ENCODE assay signal across 2 fruit fly cellular contexts in genomic region chr2L:13146254-13146653, dm6.
TF ChIP-seq lines count a peak whose summit lies in the region.

No protein-coding gene starts in this region.

TF ChIP-seq in whole organism, prepupa, 60 proteins besides CTCF, POLR2A, EP300 and RAD21 (continued from another document):
- peak; percentile 27 for TF ChIP-seq topi (GFP tag; optimal IDR thresholded peaks at IDR 0.05; lab: Kevin White, UChicago)
- TF ChIP-seq spab (GFP tag; optimal IDR thresholded peaks at IDR 0.05; lab: Kevin White, UChicago): peak; percentile 71
- no peak for TF ChIP-seq vri (GFP tag; optimal IDR thresholded peaks at IDR 0.05; lab: Kevin White, UChicago)
- peak; percentile 48 for TF ChIP-seq Eip78C (GFP tag; lab: Kevin White, UChicago)
- peak; percentile 50 for TF ChIP-seq CG34406 (GFP tag; optimal IDR thresholded peaks at IDR 0.05; lab: Kevin White, UChicago)
- TF ChIP-seq CG6792 (GFP tag; optimal IDR thresholded peaks at IDR 0.05; lab: Kevin White, UChicago): no peak
- TF ChIP-seq Hr39 (GFP tag; optimal IDR thresholded peaks at IDR 0.05; lab: Kevin White, UChicago): no peak
- TF ChIP-seq achi (GFP tag; optimal IDR thresholded peaks at IDR 0.05; lab: Kevin White, UChicago): peak; percentile 37
- TF ChIP-seq CG7368 (GFP tag; optimal IDR thresholded peaks at IDR 0.05; lab: Kevin White, UChicago): peak; percentile 35
- TF ChIP-seq ss (GFP tag; optimal IDR thresholded peaks at IDR 0.05; lab: Kevin White, UChicago): peak; percentile 44 to 71
- no peak for TF ChIP-seq Lpt (GFP tag; optimal IDR thresholded peaks at IDR 0.05; lab: Kevin White, UChicago)
- TF ChIP-seq CG1621 (tag; optimal IDR thresholded peaks at IDR 0.05; lab: Kevin White, UChicago): peak; percentile 34
- peak; percentile 61 for TF ChIP-seq CG32006 (GFP tag; optimal IDR thresholded peaks at IDR 0.05; lab: Kevin White, UChicago)
- TF ChIP-seq CG8119 (GFP tag; IDR thresholded peaks at IDR 0.05; lab: Robert Waterston, UW): peak; percentile 40; the same call in 1 of the 3 replicates
- no peak for TF ChIP-seq fd85E (GFP tag; optimal IDR thresholded peaks at IDR 0.05; lab: Kevin White, UChicago)
- TF ChIP-seq CG6854 (GFP tag; optimal IDR thresholded peaks at IDR 0.05; lab: Kevin White, UChicago): no peak
- TF ChIP-seq CG15336 (GFP tag; IDR thresholded peaks at IDR 0.05; lab: Robert Waterston, UW): no peak
- no peak for TF ChIP-seq CG8319 (GFP tag; optimal IDR thresholded peaks at IDR 0.05; lab: Kevin White, UChicago)
- TF ChIP-seq CG4318 (GFP tag; optimal IDR thresholded peaks at IDR 0.05; lab: Kevin White, UChicago): peak; percentile 36
- TF ChIP-seq CG10669 (GFP tag; optimal IDR thresholded peaks at IDR 0.05; lab: Kevin White, UChicago): peak; percentile 69
- TF ChIP-seq CG6808 (GFP tag; optimal IDR thresholded peaks at IDR 0.05; lab: Kevin White, UChicago): peak; percentile 70
- TF ChIP-seq Hr4 (GFP tag; optimal IDR thresholded peaks at IDR 0.05; lab: Kevin White, UChicago): no peak
- no peak for TF ChIP-seq Eip75B (GFP tag; optimal IDR thresholded peaks at IDR 0.05; lab: Kevin White, UChicago)
- TF ChIP-seq Hr38 (GFP tag; optimal IDR thresholded peaks at IDR 0.05; lab: Kevin White, UChicago): no peak
- TF ChIP-seq Sox15 (GFP tag; optimal IDR thresholded peaks at IDR 0.05; lab: Kevin White, UChicago): no peak
- TF ChIP-seq cyc (GFP tag; optimal IDR thresholded peaks at IDR 0.05; lab: Kevin White, UChicago): peak; percentile 9
- no peak for TF ChIP-seq pdm3 (GFP tag; optimal IDR thresholded peaks at IDR 0.05; lab: Kevin White, UChicago)
- TF ChIP-seq CG16779 (tag; optimal IDR thresholded peaks at IDR 0.05; lab: Kevin White, UChicago): peak; percentile 16
- TF ChIP-seq lz (GFP tag; optimal IDR thresholded peaks at IDR 0.05; lab: Kevin White, UChicago): no peak
- TF ChIP-seq CG11762 (GFP tag; optimal IDR thresholded peaks at IDR 0.05; lab: Kevin White, UChicago; ENCODE audit: insufficient read depth): peak; percentile 24
- TF ChIP-seq acj6 (GFP tag; optimal IDR thresholded peaks at IDR 0.05; lab: Kevin White, UChicago): peak; percentile 56
- peak; percentile 78 for TF ChIP-seq CG10631 (GFP tag; optimal IDR thresholded peaks at IDR 0.05; lab: Kevin White, UChicago)
- TF ChIP-seq Gug (GFP tag; IDR thresholded peaks at IDR 0.05; lab: Robert Waterston, UW): no peak
- peak; percentile 15 for TF ChIP-seq Blimp-1 (GFP tag; optimal IDR thresholded peaks at IDR 0.05; lab: Kevin White, UChicago)
- peak; percentile 11 for TF ChIP-seq Smox (GFP tag; optimal IDR thresholded peaks at IDR 0.05; lab: Kevin White, UChicago)
- no peak for TF ChIP-seq CG31627 (GFP tag; optimal IDR thresholded peaks at IDR 0.05; lab: Kevin White, UChicago)

TF ChIP-seq in whole organism, wandering third instar larva, 38 proteins besides CTCF, POLR2A, EP300 and RAD21 (continued from another document):
- TF ChIP-seq Rel (GFP tag; optimal IDR thresholded peaks at IDR 0.05; lab: Kevin White, UChicago): no peak
- TF ChIP-seq Rel (tag; optimal IDR thresholded peaks at IDR 0.05; lab: Kevin White, UChicago): no peak
- TF ChIP-seq Dfd (GFP tag; optimal IDR thresholded peaks at IDR 0.05; lab: Kevin White, UChicago): no peak
